Worm (Caenorhabditis elegans): ENCODE measurements around the gene B0001.2.
A peak's percentile ranks its signal among the peaks of the same experiment; 100 is the strongest.

DNA sequence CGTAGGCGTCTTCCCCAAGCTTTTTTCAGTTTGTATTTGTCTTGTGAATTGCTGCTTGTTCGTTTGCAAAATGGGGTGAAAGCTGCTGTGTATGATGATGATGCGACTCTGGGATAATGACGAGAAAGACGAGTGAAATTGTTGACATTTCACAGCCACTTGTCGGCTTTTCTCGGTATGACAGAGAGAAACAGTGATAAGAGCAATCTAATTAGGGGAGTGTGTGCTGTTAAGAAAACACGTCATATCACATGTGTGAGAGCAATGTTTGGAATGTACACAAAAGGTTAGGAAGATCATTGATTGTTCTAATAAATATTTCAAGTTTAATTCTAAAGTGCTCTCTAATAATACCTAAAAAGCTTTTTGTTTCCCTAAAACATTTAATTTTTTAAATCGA, 46.9 kb upstream of the B0001.2 start:
- TF ChIP-seq ama-1 (optimal IDR thresholded peaks at IDR 0.05), result no peak
- no peak for TF ChIP-seq unc-62 (GFP tag; optimal IDR thresholded peaks at IDR 0.05)
- TF ChIP-seq pha-4 (tag; optimal IDR thresholded peaks at IDR 0.05), result peak; percentile 86
- no peak for TF ChIP-seq nhr-12 (tag; optimal IDR thresholded peaks at IDR 0.05)
- TF ChIP-seq skn-1 (tag; optimal IDR thresholded peaks at IDR 0.05), result no peak
- TF ChIP-seq zag-1 (tag; optimal IDR thresholded peaks at IDR 0.05), result no peak
- TF ChIP-seq nhr-25 (tag; optimal IDR thresholded peaks at IDR 0.05), result no peak
- no peak for TF ChIP-seq ZK546.5 (tag; optimal IDR thresholded peaks at IDR 0.05)
- TF ChIP-seq aly-2 (tag; optimal IDR thresholded peaks at IDR 0.05), result no peak

Measured in whole organism, L3 larva.